Fruit fly (Drosophila melanogaster) whole organism, larva: ENCODE results near the gene CG32187.

Experiments
- noc ChIP-seq: fragments of 200-800 bp; sonication (Bioruptor generic); optimal IDR thresholded peaks from 3 replicates; lab custom pipeline; 2019; ENCODE audit warnings: missing biosample characterization, mild to moderate bottlenecking, missing genetic modification characterization, moderate library complexity

The CG32187 gene

DNA sequence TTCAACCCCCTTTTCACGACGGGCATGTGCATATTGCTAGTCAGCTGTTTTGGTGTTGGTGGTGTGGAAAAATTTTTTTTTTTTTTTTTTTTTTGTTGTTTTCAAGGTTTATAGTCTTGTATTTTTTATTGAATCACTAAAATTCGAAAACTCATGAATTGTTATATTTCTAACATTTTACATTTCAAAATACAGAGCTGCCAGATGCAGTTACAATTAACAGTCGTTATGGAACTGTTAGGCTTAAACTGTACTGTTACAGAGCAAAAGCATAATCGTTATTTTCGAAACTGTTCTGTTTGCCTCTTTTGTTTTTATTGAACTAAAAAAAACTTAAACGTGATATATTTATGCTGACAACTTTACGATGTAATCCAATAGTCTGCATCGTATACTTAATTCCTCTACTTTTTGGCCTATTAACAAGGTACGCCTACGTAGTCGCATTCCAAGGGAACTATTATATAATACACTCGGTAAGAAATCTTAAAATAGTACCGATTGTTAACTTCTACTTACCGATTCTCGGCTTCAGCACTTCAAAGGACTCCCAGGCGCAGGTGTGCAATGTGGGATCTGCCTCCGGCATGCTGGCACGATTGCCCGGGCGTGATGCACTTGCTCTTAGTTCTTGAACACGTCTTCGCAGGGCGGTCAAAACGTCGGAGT is at the start of gene CG32187:
CG32187 (minus strand) TSS at position 9 of the 669 bp plus-strand sequence.
- TF ChIP-seq noc (tag; lab: Kevin White, UChicago), result no peak

- TF ChIP-seq noc (tag; lab: Kevin White, UChicago), result no peak
Observed at dm6 chr3L:17849517-17849916, 43.4 kb upstream of the CG32187 start, which contains the start of gene TrpRS-m. TrpRS-m (plus strand) TSS chr3L:17849727.

DNA sequence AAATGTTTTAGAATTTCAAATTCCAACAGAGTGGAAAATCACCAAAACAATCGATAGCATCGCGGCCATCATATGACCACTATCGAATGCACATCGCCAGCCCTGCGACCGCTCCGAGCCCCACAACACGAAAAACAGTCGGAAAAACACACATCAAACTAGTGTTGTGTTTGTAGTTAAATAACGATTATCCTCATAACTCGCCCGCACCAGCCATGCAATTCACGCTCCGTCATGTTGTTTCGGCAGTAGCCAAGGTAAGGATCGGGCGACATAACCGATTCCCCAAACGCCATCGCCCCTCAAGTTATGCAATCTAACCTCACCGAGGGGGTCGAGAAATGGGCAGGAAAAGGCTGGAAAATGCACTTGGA is 40.8 kb upstream of the CG32187 start:
- no peak for TF ChIP-seq noc (tag; lab: Kevin White, UChicago)

- peak; percentile 68 for TF ChIP-seq noc (tag; lab: Kevin White, UChicago)
Observed at dm6 chr3L:17846169-17846981, 40.2 kb upstream of the CG32187 start, which contains the start of the genes MED19 and CG7430. MED19 (minus strand) TSS chr3L:17846501. CG7430 (plus strand) TSS chr3L:17846916.

dm6 chr3L:17842892-17843703 is 36.9 kb upstream of the CG32187 start, which contains the start of gene CG5567:
CG5567 (minus strand) TSS chr3L:17843544.
- no peak for TF ChIP-seq noc (tag; lab: Kevin White, UChicago)

DNA sequence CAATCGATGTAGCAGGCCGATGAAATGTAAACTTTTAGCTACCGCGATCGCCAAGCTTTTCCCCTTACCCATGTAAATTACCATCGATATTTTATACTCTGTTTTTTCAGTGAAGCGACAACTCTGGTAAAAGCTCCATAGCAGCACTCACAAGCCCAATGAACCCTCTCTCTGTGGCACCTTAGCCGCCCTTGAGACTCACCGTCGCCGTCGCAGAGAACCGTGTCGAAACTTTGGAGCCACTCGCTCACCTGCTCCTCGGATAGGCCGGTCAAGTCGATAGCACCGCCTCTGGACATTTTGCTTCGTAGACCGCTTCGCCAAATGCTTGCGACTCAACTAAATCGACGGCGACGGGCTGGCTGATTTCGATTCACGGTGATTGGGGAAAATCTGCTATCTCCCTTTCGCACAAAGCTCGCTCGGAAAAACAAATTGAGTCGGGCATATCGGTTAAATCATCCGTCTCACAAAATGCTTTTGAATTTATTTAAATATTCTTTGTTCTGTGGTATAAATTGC is 35.0 kb upstream of the CG32187 start, which contains the start of gene CG5577:
CG5577 (minus strand) TSS at position 343 of the 522 bp plus-strand sequence.
- peak; percentile 60 for TF ChIP-seq noc (tag; lab: Kevin White, UChicago)

- no peak for TF ChIP-seq noc (tag; lab: Kevin White, UChicago)
Observed at dm6 chr3L:17835074-17835473, 28.9 kb upstream of the CG32187 start, which contains the start of gene CG32189. CG32189 (minus strand) TSS chr3L:17835174.

DNA sequence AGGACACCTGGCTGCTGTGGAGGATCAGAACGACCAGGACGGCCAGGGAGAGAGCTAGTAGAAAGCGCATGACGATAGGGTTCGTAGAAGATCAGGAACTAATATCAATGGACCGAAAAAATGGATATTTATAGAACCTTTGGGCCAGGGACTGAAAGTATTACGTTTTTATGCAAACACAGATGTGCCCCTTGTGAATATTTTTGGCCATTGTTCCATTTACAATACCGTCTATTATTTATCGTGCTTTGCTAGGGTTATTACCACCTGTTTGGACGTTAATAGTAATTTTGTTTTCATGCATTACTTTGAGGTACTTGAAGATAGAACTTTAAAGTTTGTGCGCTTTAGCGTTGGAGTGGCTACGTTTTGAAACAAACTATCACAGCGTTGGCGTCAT is 27.4 kb upstream of the CG32187 start, which contains the start of gene CG32188:
CG32188 (minus strand) TSS at position 101 of the 400 bp plus-strand sequence.
- no peak for TF ChIP-seq noc (tag; lab: Kevin White, UChicago)

dm6 chr3L:17822784-17823383 is 16.7 kb upstream of the CG32187 start, which contains the start of the genes Ir75c and Grd:
Ir75c (minus strand) TSS chr3L:17822834.
Grd (plus strand) TSS chr3L:17823333.
- no peak for TF ChIP-seq noc (tag; lab: Kevin White, UChicago)

- no peak for TF ChIP-seq noc (tag; lab: Kevin White, UChicago)
Observed at dm6 chr3L:17820093-17820492, 13.9 kb upstream of the CG32187 start, which contains the start of gene Ir75b. Ir75b (minus strand) TSS chr3L:17820193.

dm6 chr3L:17817821-17818220 is 11.7 kb upstream of the CG32187 start, which contains the start of gene Ir75a:
Ir75a (minus strand) TSS chr3L:17817921.
- TF ChIP-seq noc (tag; lab: Kevin White, UChicago), result no peak

- TF ChIP-seq noc (tag; lab: Kevin White, UChicago), result peak; percentile 80
Observed at dm6 chr3L:17814036-17814435, 7.9 kb upstream of the CG32187 start, which contains the start of gene Cln3. Cln3 (minus strand) TSS chr3L:17814119.

dm6 chr3L:17808597-17809213 is 2.5 kb upstream of the CG32187 start, which contains the start of gene CG32191:
CG32191 (minus strand) TSS chr3L:17809146.
- no peak for TF ChIP-seq noc (tag; lab: Kevin White, UChicago)

- no peak for TF ChIP-seq noc (tag; lab: Kevin White, UChicago)
Observed at dm6 chr3L:17804511-17804910, 1.7 kb downstream of the CG32187 start, which contains the start of gene ais. ais (minus strand) TSS chr3L:17804715.
